Worm (Caenorhabditis elegans) whole organism, L2 larva: ENCODE measurements around the gene C16C8.14.
"Not testable (repeated sequence)": the region's sequence is repeated elsewhere in the genome, so short reads cannot be mapped to it uniquely, and the experiment has no call there.

ENCODE experiments used
- C34F6.9 ChIP-seq: fragments of 150-350 bp; optimal IDR thresholded peaks from 2 replicates; lab custom pipeline; 2014; ENCODE audit warnings: missing biosample characterization, missing genetic modification characterization
- F13H6.1 ChIP-seq: sonication (generic microtip); optimal IDR thresholded peaks from 2 replicates; lab custom pipeline; 2016; ENCODE audit warnings: missing genetic modification characterization, missing compliant biosample characterization
- R02D3.7 ChIP-seq: fragments of 150-350 bp; optimal IDR thresholded peaks from 2 replicates; lab custom pipeline; 2014; ENCODE audit warnings: missing biosample characterization, missing genetic modification characterization
- alr-1 ChIP-seq: fragments of 150-350 bp; optimal IDR thresholded peaks from 2 replicates; lab custom pipeline; 2014; ENCODE audit warnings: missing biosample characterization, missing genetic modification characterization
- aly-2 ChIP-seq: fragments of 150-350 bp; optimal IDR thresholded peaks from 2 replicates; lab custom pipeline; 2014; ENCODE audit warnings: missing biosample characterization, missing genetic modification characterization
- ama-1 ChIP-seq: fragments of 150-350 bp; optimal IDR thresholded peaks from 2 replicates; lab custom pipeline; 2018; ENCODE audit warnings: inconsistent platforms
- blmp-1 ChIP-seq: sonication (generic microtip); optimal IDR thresholded peaks from 2 replicates; lab custom pipeline; 2017; ENCODE audit warnings: missing genetic modification characterization, mild to moderate bottlenecking, missing compliant biosample characterization, antibody characterized with exemption, moderate library complexity; ENCODE audit not compliant: insufficient read depth
- crh-2 ChIP-seq: sonication (generic microtip); optimal IDR thresholded peaks from 2 replicates; lab custom pipeline; 2017; ENCODE audit warnings: missing biosample characterization, missing genetic modification characterization
- dmd-4 ChIP-seq: sonication (generic microtip); optimal IDR thresholded peaks from 2 replicates; lab custom pipeline; 2017; ENCODE audit warnings: missing biosample characterization, missing genetic modification characterization
- egl-27 ChIP-seq: sonication (generic microtip); optimal IDR thresholded peaks from 3 replicates; lab custom pipeline; 2017; ENCODE audit warnings: missing biosample characterization, missing genetic modification reagents, missing genetic modification characterization
- elt-3 ChIP-seq: sonication (generic microtip); optimal IDR thresholded peaks from 2 replicates; lab custom pipeline; 2017; ENCODE audit warnings: missing biosample characterization, missing genetic modification characterization
- fos-1 ChIP-seq: fragments of 150-350 bp; optimal IDR thresholded peaks from 2 replicates; lab custom pipeline; 2014; ENCODE audit warnings: missing biosample characterization, missing genetic modification characterization
- gmeb-1 ChIP-seq: fragments of 150-350 bp; optimal IDR thresholded peaks from 2 replicates; lab custom pipeline; 2014; ENCODE audit warnings: missing biosample characterization, missing genetic modification characterization
- lin-39 ChIP-seq: fragments of 150-350 bp; optimal IDR thresholded peaks from 2 replicates; lab custom pipeline; 2014; ENCODE audit warnings: missing biosample characterization, missing genetic modification reagents, missing genetic modification characterization
- mbf-1 ChIP-seq: sonication (generic microtip); optimal IDR thresholded peaks from 2 replicates; lab custom pipeline; 2017; ENCODE audit warnings: missing biosample characterization, missing genetic modification characterization
- nhr-10 ChIP-seq: sonication (generic microtip); optimal IDR thresholded peaks from 2 replicates; lab custom pipeline; 2017; ENCODE audit warnings: missing biosample characterization, missing genetic modification characterization
- nhr-129 ChIP-seq: fragments of 150-350 bp; optimal IDR thresholded peaks from 2 replicates; lab custom pipeline; 2014; ENCODE audit warnings: missing biosample characterization, missing genetic modification characterization
- nhr-21 ChIP-seq: fragments of 150-350 bp; optimal IDR thresholded peaks from 2 replicates; lab custom pipeline; 2014; ENCODE audit warnings: missing biosample characterization, missing genetic modification characterization
- nhr-23 ChIP-seq: fragments of 150-350 bp; optimal IDR thresholded peaks from 2 replicates; lab custom pipeline; 2014; ENCODE audit warnings: missing biosample characterization, missing genetic modification reagents, missing genetic modification characterization
- nhr-237 ChIP-seq: fragments of 150-350 bp; optimal IDR thresholded peaks from 2 replicates; lab custom pipeline; 2014; ENCODE audit warnings: missing biosample characterization, missing genetic modification characterization
- nhr-77 ChIP-seq: fragments of 150-350 bp; optimal IDR thresholded peaks from 2 replicates; lab custom pipeline; 2014; ENCODE audit warnings: missing biosample characterization, missing genetic modification characterization
- sem-4 ChIP-seq: fragments of 150-350 bp; optimal IDR thresholded peaks from 2 replicates; lab custom pipeline; 2014; ENCODE audit warnings: missing biosample characterization, missing genetic modification reagents, missing genetic modification characterization
- unc-55 ChIP-seq: fragments of 150-350 bp; sonication (generic microtip); optimal IDR thresholded peaks from 3 replicates; lab custom pipeline; 2014; ENCODE audit warnings: missing biosample characterization, missing genetic modification reagents, missing genetic modification characterization
- unc-62 ChIP-seq: fragments of 150-350 bp; optimal IDR thresholded peaks from 2 replicates; lab custom pipeline; 2014; ENCODE audit warnings: missing biosample characterization, missing genetic modification reagents, missing genetic modification characterization
- zag-1 ChIP-seq: fragments of 150-350 bp; optimal IDR thresholded peaks from 2 replicates; lab custom pipeline; 2014; ENCODE audit warnings: missing biosample characterization, missing genetic modification characterization
- ztf-4 ChIP-seq: fragments of 150-350 bp; optimal IDR thresholded peaks from 2 replicates; lab custom pipeline; 2014; ENCODE audit warnings: missing biosample characterization, missing genetic modification characterization

C16C8.14 gene

DNA sequence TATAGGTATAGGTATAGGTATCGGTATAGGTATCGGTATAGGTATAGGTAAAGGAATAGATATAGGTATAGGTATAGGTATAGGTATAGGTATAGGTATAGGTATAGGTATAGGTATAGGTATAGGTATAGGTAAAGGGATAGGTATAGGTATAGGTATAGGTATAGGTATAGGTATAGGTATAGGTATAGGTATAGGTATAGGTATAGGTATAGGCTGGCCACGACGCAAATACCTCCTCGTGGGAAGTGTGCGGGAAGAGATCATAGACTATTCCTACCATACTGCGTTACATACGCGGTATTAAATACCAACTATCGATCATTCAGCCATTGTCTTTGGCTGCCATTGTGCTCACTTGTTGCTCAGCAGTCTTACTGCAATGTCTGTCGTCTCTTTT is 41.2 kb downstream of the C16C8.14 start, which contains the start of gene fbxb-112:
Gene fbxb-112, plus strand, starts transcription at position 301 of the 400 bp plus-strand sequence.
- not testable (repeated sequence) for TF ChIP-seq ama-1 (lab: Kevin White, UChicago); dmd-4 (tag; lab: Kevin White, UChicago); aly-2 (tag; lab: Kevin White, UChicago)

DNA sequence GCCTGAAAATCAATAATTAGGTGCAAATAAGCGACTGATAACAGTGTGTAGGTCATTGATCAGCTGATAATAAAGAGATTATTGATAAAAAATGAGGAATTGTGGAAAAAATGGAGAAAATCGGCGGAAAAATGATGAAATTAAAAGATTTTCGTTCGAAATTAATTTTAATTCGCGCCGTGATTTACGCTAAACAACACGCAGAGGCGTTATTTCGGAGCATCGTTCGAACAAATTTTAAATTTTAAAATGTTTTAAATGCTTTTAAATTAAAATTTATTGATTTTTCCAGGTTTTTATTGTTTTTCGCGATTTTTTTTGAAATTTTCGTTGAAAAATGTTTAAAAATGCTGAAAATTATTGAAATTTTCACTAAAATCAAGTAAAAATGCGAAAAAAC is 49.8 kb downstream of the C16C8.14 start, which contains the start of gene Y49F6B.9:
Gene Y49F6B.9, minus strand, starts transcription at position 2 of the 400 bp plus-strand sequence.
- TF ChIP-seq unc-55 (GFP tag; lab: Kevin White, UChicago): no peak
- no peak for TF ChIP-seq egl-27 (tag; lab: Kevin White, UChicago)
- TF ChIP-seq unc-62 (GFP tag; lab: Kevin White, UChicago): no peak
- no peak for TF ChIP-seq nhr-237 (tag; lab: Kevin White, UChicago)

DNA sequence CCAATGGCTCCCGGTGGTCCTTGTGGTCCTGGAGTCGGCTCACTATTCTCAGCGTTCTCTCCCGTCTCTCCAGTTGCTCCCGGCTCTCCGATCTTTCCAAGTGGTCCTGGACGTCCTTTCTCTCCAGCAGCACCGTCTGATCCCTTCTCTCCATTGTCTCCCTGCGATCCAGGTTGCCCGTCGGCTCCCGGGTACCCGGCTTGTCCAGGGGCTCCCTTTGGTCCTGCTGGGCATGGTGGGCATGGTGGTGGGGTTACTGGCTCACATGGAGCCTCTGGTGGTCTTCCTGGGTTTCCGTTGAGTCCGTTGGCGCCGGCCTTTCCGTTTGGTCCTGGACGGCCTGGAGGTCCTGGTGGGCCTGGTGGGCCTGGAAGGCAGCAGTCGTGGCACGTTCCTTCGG is 50.8 kb downstream of the C16C8.14 start:
- TF ChIP-seq ztf-4 (tag; lab: Kevin White, UChicago) (no peak), nhr-129 (tag; lab: Kevin White, UChicago) (no peak), nhr-10 (tag; lab: Kevin White, UChicago) (no peak), F13H6.1 (no peak), nhr-23 (tag; lab: Kevin White, UChicago) (no peak), nhr-77 (tag; lab: Kevin White, UChicago) (no peak), elt-3 (no peak), alr-1 (tag; lab: Kevin White, UChicago) (no peak), crh-2 (tag; lab: Kevin White, UChicago) (no peak), C34F6.9 (tag; lab: Kevin White, UChicago) (no peak), egl-27 (tag; lab: Kevin White, UChicago) (no peak), gmeb-1 (no peak), sem-4 (tag; lab: Kevin White, UChicago) (no peak), R02D3.7 (tag; lab: Kevin White, UChicago) (no peak), zag-1 (tag; lab: Kevin White, UChicago) (no peak), blmp-1 (tag; lab: Kevin White, UChicago) (no peak), fos-1 (tag; lab: Kevin White, UChicago) (no peak), nhr-21 (tag; lab: Kevin White, UChicago) (no peak), lin-39 (tag; lab: Kevin White, UChicago) (no peak), mbf-1 (tag; lab: Kevin White, UChicago) (no peak)
